Fruit fly (Drosophila melanogaster) whole organism, wandering third instar larva: ENCODE measurements around the gene Ac13E.

Source experiments
- CG32264 ChIP-seq: fragments of 200-800 bp; sonication (Bioruptor generic); optimal IDR thresholded peaks from 2 replicates; lab custom pipeline; 2016; ENCODE audit warnings: missing biosample characterization, missing genetic modification characterization
- Dfd ChIP-seq: fragments of >200 bp; optimal IDR thresholded peaks from 2 replicates; lab custom pipeline; 2017; ENCODE audit warnings: missing biosample characterization, missing genetic modification characterization
- HLH106 ChIP-seq: fragments of 200-800 bp; optimal IDR thresholded peaks from 3 replicates; lab custom pipeline; 2019; ENCODE audit warnings: missing biosample characterization, mild to moderate bottlenecking, missing genetic modification characterization, moderate library complexity
- Hnf4 ChIP-seq: fragments of 200-800 bp; sonication (Bioruptor generic); optimal IDR thresholded peaks from 2 replicates; lab custom pipeline; 2016; ENCODE audit warnings: missing biosample characterization, mild to moderate bottlenecking, missing genetic modification characterization
- Myc ChIP-seq: fragments of >200 bp; optimal IDR thresholded peaks from 2 replicates; lab custom pipeline; 2017
- OdsH ChIP-seq: fragments of 200-800 bp; sonication (Bioruptor generic); optimal IDR thresholded peaks from 2 replicates; lab custom pipeline; 2016; ENCODE audit warnings: missing biosample characterization, mild to moderate bottlenecking, missing genetic modification characterization
- dmrt93B ChIP-seq: fragments of 200-800 bp; sonication (Bioruptor generic); optimal IDR thresholded peaks from 2 replicates; lab custom pipeline; 2018; ENCODE audit warnings: missing biosample characterization, mild to moderate bottlenecking, missing genetic modification characterization
- dsf ChIP-seq: sonication (Bioruptor generic); optimal IDR thresholded peaks from 2 replicates; lab custom pipeline; 2016; ENCODE audit warnings: missing biosample characterization, missing genetic modification characterization, borderline replicate concordance
- ey ChIP-seq: fragments of 200-800 bp; sonication (Bioruptor generic); optimal IDR thresholded peaks from 2 replicates; lab custom pipeline; 2016; ENCODE audit warnings: missing biosample characterization, missing genetic modification characterization
- fru ChIP-seq: fragments of 200-800 bp; sonication (Bioruptor generic); optimal IDR thresholded peaks from 3 replicates; lab custom pipeline; 2016; ENCODE audit warnings: missing biosample characterization, mild to moderate bottlenecking, missing genetic modification characterization
- lola ChIP-seq: fragments of >200 bp; optimal IDR thresholded peaks from 2 replicates; lab custom pipeline; 2017; ENCODE audit warnings: missing biosample characterization, missing genetic modification characterization
- sv ChIP-seq: fragments of 200-800 bp; sonication (Bioruptor generic); optimal IDR thresholded peaks from 3 replicates; lab custom pipeline; 2016; ENCODE audit warnings: missing biosample characterization, missing genetic modification characterization

DNA sequence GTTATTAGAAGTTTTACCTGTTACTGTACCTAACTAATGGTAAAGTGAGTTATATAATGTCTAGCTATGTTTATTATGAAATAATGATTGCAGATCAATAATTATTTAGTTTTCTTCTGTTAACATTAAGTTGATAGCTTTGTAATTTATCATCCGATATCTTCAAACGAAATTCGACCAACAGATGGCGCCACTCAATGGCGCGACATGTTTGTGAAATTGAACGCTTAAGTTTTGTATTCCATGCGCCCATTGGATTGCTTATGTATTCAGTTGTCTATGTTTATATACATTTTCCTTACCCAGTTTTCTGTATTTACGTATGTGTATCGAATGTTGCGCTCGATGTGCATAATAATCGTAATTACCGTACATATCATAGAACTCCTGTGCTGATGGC lies 63.6 kb downstream of the Ac13E start:
- TF ChIP-seq Hnf4 (GFP tag; lab: Kevin White, UChicago) (no peak), lola (GFP tag; lab: Kevin White, UChicago) (no peak), fru (GFP tag; lab: Kevin White, UChicago) (no peak), ey (GFP tag; lab: Kevin White, UChicago) (no peak), sv (GFP tag; lab: Kevin White, UChicago) (no peak), CG32264 (GFP tag; lab: Kevin White, UChicago) (no peak), Myc (lab: Kevin White, UChicago) (no peak), HLH106 (tag; lab: Kevin White, UChicago) (no peak), dmrt93B (GFP tag; lab: Kevin White, UChicago) (no peak), Dfd (GFP tag; lab: Kevin White, UChicago) (no peak), dsf (no peak), OdsH (GFP tag; lab: Kevin White, UChicago) (no peak)
